Fruit fly (Drosophila melanogaster) whole organism, embryonic: ENCODE measurements around the gene CG13884.
A peak's percentile ranks its signal among the peaks of the same experiment; 100 is the strongest.

ENCODE experiments used
- Abd-B ChIP-seq: fragments of 200-800 bp; sonication (Bioruptor generic); optimal IDR thresholded peaks from 2 replicates; lab custom pipeline; 2018; ENCODE audit warnings: missing biosample characterization, mild to moderate bottlenecking, missing genetic modification characterization, moderate library complexity
- BtbVII ChIP-seq: fragments of 200-800 bp; sonication (Bioruptor generic); optimal IDR thresholded peaks from 3 replicates; lab custom pipeline; 2017; ENCODE audit warnings: missing biosample characterization, mild to moderate bottlenecking, missing genetic modification characterization
- CG10543 ChIP-seq: fragments of 200-800 bp; sonication (Bioruptor generic); optimal IDR thresholded peaks from 3 replicates; lab custom pipeline; 2017; ENCODE audit warnings: missing biosample characterization, mild to moderate bottlenecking, missing genetic modification characterization, moderate library complexity
- CG11085 ChIP-seq: fragments of 200-800 bp; sonication (Bioruptor generic); IDR thresholded peaks from 2 replicates; pipeline ENCODE4 v1.3.6; 2022; ENCODE audit warnings: missing biosample characterization, missing genetic modification characterization
- CG11696 ChIP-seq: fragments of 200-800 bp; sonication (Bioruptor generic); IDR thresholded peaks from 2 replicates; pipeline ENCODE4 v1.3.6; 2022; ENCODE audit warnings: missing biosample characterization, missing genetic modification characterization
- CG11723 ChIP-seq: fragments of 200-800 bp; sonication (Bioruptor generic); optimal IDR thresholded peaks from 2 replicates; lab custom pipeline; 2017; ENCODE audit warnings: missing biosample characterization, mild to moderate bottlenecking, missing genetic modification characterization
- CG13624 ChIP-seq: fragments of 200-800 bp; sonication (Bioruptor generic); optimal IDR thresholded peaks from 2 replicates; lab custom pipeline; 2016; ENCODE audit warnings: missing biosample characterization, missing genetic modification characterization
- CG14710 ChIP-seq: fragments of 200-800 bp; sonication (Bioruptor generic); optimal IDR thresholded peaks from 3 replicates; lab custom pipeline; 2019; ENCODE audit warnings: missing biosample characterization, mild to moderate bottlenecking, missing genetic modification characterization, moderate library complexity
- CG18011 ChIP-seq: fragments of 200-800 bp; sonication (Bioruptor generic); optimal IDR thresholded peaks from 2 replicates; lab custom pipeline; 2017; ENCODE audit warnings: missing biosample characterization, missing genetic modification characterization, mild to moderate bottlenecking, moderate library complexity, missing genotype
- CG18619 ChIP-seq: fragments of 200-800 bp; sonication (Bioruptor generic); optimal IDR thresholded peaks from 3 replicates; lab custom pipeline; 2017; ENCODE audit warnings: missing biosample characterization, mild to moderate bottlenecking, missing genetic modification characterization
- CG2129 ChIP-seq: fragments of 200-800 bp; sonication (Bioruptor generic); IDR thresholded peaks from 2 replicates; pipeline ENCODE4 v1.3.6; 2022; ENCODE audit warnings: missing biosample characterization, missing genetic modification characterization; ENCODE audit not compliant: partially characterized antibody
- CG2875 ChIP-seq: fragments of 200-800 bp; sonication (Bioruptor generic); optimal IDR thresholded peaks from 2 replicates; lab custom pipeline; 2017; ENCODE audit warnings: missing biosample characterization, mild to moderate bottlenecking, missing genetic modification characterization, missing genetic modification reagents
- CG2889 ChIP-seq: fragments of 200-800 bp; sonication (Bioruptor generic); IDR thresholded peaks from 3 replicates; pipeline ENCODE4 v1.3.6; 2022; ENCODE audit warnings: missing biosample characterization, missing genetic modification characterization
- CG34376 ChIP-seq: fragments of 200-800 bp; sonication (Bioruptor generic); optimal IDR thresholded peaks from 2 replicates; lab custom pipeline; 2018; ENCODE audit warnings: missing biosample characterization, mild to moderate bottlenecking, missing genetic modification characterization
- CG34422 ChIP-seq: fragments of 200-800 bp; sonication (Bioruptor generic); IDR thresholded peaks from 3 replicates; pipeline ENCODE4 v1.3.6; 2022; ENCODE audit warnings: missing biosample characterization, missing genetic modification characterization
- CG3847 ChIP-seq: fragments of 200-800 bp; sonication (Bioruptor generic); IDR thresholded peaks from 2 replicates; pipeline ENCODE4 v1.3.6; 2022; ENCODE audit warnings: missing biosample characterization, missing genetic modification characterization
- CG4404 ChIP-seq: fragments of 200-800 bp; sonication (Bioruptor generic); IDR thresholded peaks from 2 replicates; pipeline ENCODE4 v1.3.6; 2022; ENCODE audit warnings: missing biosample characterization, missing genetic modification characterization
- CG5180 ChIP-seq: fragments of 200-800 bp; sonication (Bioruptor generic); optimal IDR thresholded peaks from 3 replicates; lab custom pipeline; 2017; ENCODE audit warnings: missing biosample characterization, missing genetic modification characterization, mild to moderate bottlenecking, moderate library complexity, missing genetic modification reagents
- CG5245 ChIP-seq: fragments of 200-800 bp; sonication (Bioruptor generic); optimal IDR thresholded peaks from 3 replicates; lab custom pipeline; 2016; ENCODE audit warnings: missing biosample characterization, missing genetic modification characterization
- CG6254 ChIP-seq: fragments of 200-800 bp; sonication (Bioruptor generic); optimal IDR thresholded peaks from 3 replicates; lab custom pipeline; 2017; ENCODE audit warnings: mild to moderate bottlenecking, missing biosample characterization, missing genetic modification reagents, missing genetic modification characterization
- CG7745 ChIP-seq: fragments of 200-800 bp; sonication (Bioruptor generic); optimal IDR thresholded peaks from 2 replicates; lab custom pipeline; 2018; ENCODE audit warnings: missing biosample characterization, mild to moderate bottlenecking, missing genetic modification characterization, moderate library complexity
- CG8290 ChIP-seq, 3 experiments: fragments of 200-800 bp; sonication (Bioruptor generic); optimal IDR thresholded peaks; 2 replicates each; lab custom pipeline; 2016 to 2019; ENCODE audit warnings: missing biosample characterization in 3 of 3, missing genetic modification characterization in 3 of 3, mild to moderate bottlenecking in 2 of 3, moderate library complexity in 1 of 3
- D ChIP-seq, 2 experiments: fragments of 200-800 bp in 1 of 2; fragments of >200 bp in 1 of 2; sonication (Bioruptor generic) in 1 of 2; optimal IDR thresholded peaks; 2 replicates in 1 of 2; 3 replicates in 1 of 2; lab custom pipeline; 2017; ENCODE audit warnings: mild to moderate bottlenecking in 1 of 2, missing biosample characterization in 1 of 2, missing genetic modification characterization in 1 of 2, missing genetic modification reagents in 1 of 2
- Drgx ChIP-seq: fragments of 200-800 bp; sonication (Bioruptor generic); IDR thresholded peaks from 2 replicates; pipeline ENCODE4 v1.3.6; 2022; ENCODE audit warnings: missing biosample characterization, missing genetic modification characterization
- Ets97D ChIP-seq: fragments of 200-800 bp; sonication (Bioruptor generic); optimal IDR thresholded peaks from 3 replicates; lab custom pipeline; 2016; ENCODE audit warnings: missing biosample characterization, missing genetic modification characterization
- HLH54F ChIP-seq: fragments of 200-800 bp; sonication (Bioruptor generic); optimal IDR thresholded peaks from 3 replicates; lab custom pipeline; 2016; ENCODE audit warnings: missing biosample characterization, missing genetic modification characterization
- Hmx ChIP-seq: fragments of 200-800 bp; sonication (Bioruptor generic); optimal IDR thresholded peaks from 2 replicates; lab custom pipeline; 2016; ENCODE audit warnings: missing biosample characterization, missing genetic modification characterization
- Mrtf ChIP-seq: fragments of 200-800 bp; sonication (Bioruptor generic); IDR thresholded peaks from 3 replicates; pipeline ENCODE4 v1.3.6; 2022; ENCODE audit warnings: missing biosample characterization, missing genetic modification characterization
- PHDP ChIP-seq: fragments of 200-800 bp; sonication (Bioruptor generic); optimal IDR thresholded peaks from 3 replicates; lab custom pipeline; 2018; ENCODE audit warnings: missing biosample characterization, mild to moderate bottlenecking, missing genetic modification characterization, moderate library complexity
- Sin3A ChIP-seq: fragments of >200 bp; optimal IDR thresholded peaks from 2 replicates; lab custom pipeline; 2018
- Sox100B ChIP-seq: fragments of 200-800 bp; sonication (Bioruptor generic); optimal IDR thresholded peaks from 3 replicates; lab custom pipeline; 2018; ENCODE audit warnings: missing biosample characterization, mild to moderate bottlenecking, missing genetic modification characterization
- Sry-β ChIP-seq: fragments of 200-800 bp; sonication (Bioruptor generic); optimal IDR thresholded peaks from 2 replicates; lab custom pipeline; 2018; ENCODE audit warnings: missing biosample characterization, mild to moderate bottlenecking, missing genetic modification characterization, moderate library complexity
- Usf ChIP-seq: fragments of 200-800 bp; sonication (Bioruptor generic); optimal IDR thresholded peaks from 2 replicates; lab custom pipeline; 2017; ENCODE audit warnings: missing genotype, missing biosample characterization, missing genetic modification characterization
- amos ChIP-seq: fragments of 200-800 bp; sonication (Bioruptor generic); IDR thresholded peaks from 2 replicates; pipeline ENCODE4 v1.3.6; 2022; ENCODE audit warnings: missing biosample characterization, missing genetic modification characterization; ENCODE audit not compliant: partially characterized antibody
- bcd ChIP-seq: fragments of 200-800 bp; sonication (Bioruptor generic); optimal IDR thresholded peaks from 2 replicates; lab custom pipeline; 2017; ENCODE audit warnings: missing biosample characterization, mild to moderate bottlenecking, missing genetic modification characterization
- cato ChIP-seq: fragments of 200-800 bp; sonication (Bioruptor generic); optimal IDR thresholded peaks from 2 replicates; lab custom pipeline; 2016; ENCODE audit warnings: missing biosample characterization, missing genetic modification characterization, borderline replicate concordance
- ftz-f1 ChIP-seq: fragments of 200-800 bp; sonication (Bioruptor generic); optimal IDR thresholded peaks from 2 replicates; lab custom pipeline; 2016; ENCODE audit warnings: missing biosample characterization, missing genetic modification characterization
- hbn ChIP-seq: fragments of 200-800 bp; sonication (Bioruptor generic); IDR thresholded peaks from 2 replicates; pipeline ENCODE4 v1.3.6; 2022; ENCODE audit warnings: missing biosample characterization, missing genetic modification characterization; ENCODE audit not compliant: partially characterized antibody
- jumu ChIP-seq: fragments of 200-800 bp; sonication (Bioruptor generic); optimal IDR thresholded peaks from 3 replicates; lab custom pipeline; 2016; ENCODE audit warnings: missing biosample characterization, missing genetic modification characterization
- kah ChIP-seq: fragments of 200-800 bp; sonication (Bioruptor generic); optimal IDR thresholded peaks from 2 replicates; lab custom pipeline; 2018; ENCODE audit warnings: missing biosample characterization, mild to moderate bottlenecking, missing genetic modification characterization
- lbe ChIP-seq: fragments of 200-800 bp; sonication (Bioruptor generic); optimal IDR thresholded peaks from 2 replicates; lab custom pipeline; 2016; ENCODE audit warnings: missing biosample characterization, mild to moderate bottlenecking, missing genetic modification characterization
- mirr ChIP-seq: fragments of 200-800 bp; sonication (Bioruptor generic); optimal IDR thresholded peaks from 3 replicates; lab custom pipeline; 2018; ENCODE audit warnings: missing biosample characterization, mild to moderate bottlenecking, missing genetic modification characterization
- nom ChIP-seq: fragments of 200-800 bp; sonication (Bioruptor generic); optimal IDR thresholded peaks from 2 replicates; lab custom pipeline; 2017; ENCODE audit warnings: missing biosample characterization, missing genetic modification characterization, mild to moderate bottlenecking, moderate library complexity, missing genetic modification reagents
- ro ChIP-seq: fragments of 200-800 bp; sonication (Bioruptor generic); IDR thresholded peaks from 2 replicates; pipeline ENCODE4 v1.3.6; 2022; ENCODE audit warnings: missing biosample characterization, missing genetic modification characterization
- sc ChIP-seq, 3 experiments: fragments of >200 bp in 2 of 3; fragments of 200-800 bp in 1 of 3; sonication (Bioruptor generic) in 1 of 3; optimal IDR thresholded peaks; 2 replicates in 2 of 3; 3 replicates in 1 of 3; lab custom pipeline; 2017; ENCODE audit warnings: mild to moderate bottlenecking in 1 of 3, missing biosample characterization in 1 of 3, missing genetic modification characterization in 1 of 3, missing genetic modification reagents in 1 of 3
- sens ChIP-seq: fragments of 200-800 bp; sonication (Bioruptor generic); peaks from one replicate; lab custom pipeline; 2016; ENCODE audit warnings: missing biosample characterization, missing genetic modification characterization
- sima ChIP-seq: fragments of 200-800 bp; sonication (Bioruptor generic); optimal IDR thresholded peaks from 2 replicates; lab custom pipeline; 2016; ENCODE audit warnings: missing biosample characterization, missing genetic modification characterization
- sisA ChIP-seq: fragments of 200-800 bp; sonication (Bioruptor generic); IDR thresholded peaks from 2 replicates; pipeline ENCODE4 v1.3.6; 2022; ENCODE audit warnings: missing biosample characterization, missing genetic modification characterization
- ttk ChIP-seq: fragments of 200-800 bp; sonication (Bioruptor generic); IDR thresholded peaks from 2 replicates; pipeline ENCODE4 v2.1.2; 2022; ENCODE audit warnings: missing biosample characterization, missing genetic modification characterization

The CG13884 gene

DNA sequence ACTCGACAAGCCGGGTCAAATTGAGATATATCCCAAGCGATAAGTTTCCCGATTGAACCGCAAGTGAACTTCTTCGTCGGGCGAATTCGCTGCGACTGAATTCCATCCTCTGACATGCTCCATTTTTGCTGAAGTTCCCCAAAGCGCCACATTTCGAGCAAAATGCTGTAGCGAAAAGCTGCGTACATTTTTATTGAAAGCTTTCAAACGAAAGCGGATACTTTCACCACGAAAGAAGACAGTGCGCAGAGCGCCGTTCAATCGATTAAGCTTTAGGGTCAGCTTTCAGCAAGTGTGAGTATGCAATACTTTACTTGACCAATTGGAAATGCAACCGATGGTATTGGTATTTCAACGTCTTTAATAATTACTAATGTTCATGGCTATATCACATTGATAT, 23.4 kb downstream of the CG13884 start, which contains the start of gene mthl10 (continued):
- TF ChIP-seq lbe (GFP tag; lab: Kevin White, UChicago): peak; percentile 33
- no peak for TF ChIP-seq CG2129 (GFP tag; lab: Robert Waterston, UW)
- no peak for TF ChIP-seq CG18011 (GFP tag; lab: Kevin White, UChicago)
- TF ChIP-seq BtbVII: no peak
- no peak for TF ChIP-seq Usf
- peak; percentile 12; the same call in 1 of the 2 replicates for TF ChIP-seq amos (GFP tag; lab: Robert Waterston, UW)
- no peak for TF ChIP-seq HLH54F (GFP tag; lab: Kevin White, UChicago)
- TF ChIP-seq CG34376 (GFP tag; lab: Kevin White, UChicago): no peak
- TF ChIP-seq sc (optimal IDR thresholded peaks at IDR 0.05; lab: Kevin White, UChicago): no peak
- TF ChIP-seq sc (GFP tag; optimal IDR thresholded peaks at IDR 0.05; lab: Kevin White, UChicago): no peak
- TF ChIP-seq ro (GFP tag; lab: Robert Waterston, UW): no peak
- TF ChIP-seq Sin3A (lab: Kevin White, UChicago): no peak
- TF ChIP-seq Abd-B (GFP tag; lab: Kevin White, UChicago): no peak
- no peak for TF ChIP-seq D (optimal IDR thresholded peaks at IDR 0.05; lab: Kevin White, UChicago)
- TF ChIP-seq D (GFP tag; optimal IDR thresholded peaks at IDR 0.05; lab: Kevin White, UChicago): no peak
- no peak for TF ChIP-seq PHDP
- TF ChIP-seq ttk: no peak
- TF ChIP-seq CG3847 (GFP tag; lab: Robert Waterston, UW): no peak
- TF ChIP-seq CG11696 (GFP tag; lab: Robert Waterston, UW): no peak
- TF ChIP-seq CG5180: no peak
- no peak for TF ChIP-seq hbn (GFP tag; lab: Robert Waterston, UW)
- no peak for TF ChIP-seq Sry-β (GFP tag; lab: Kevin White, UChicago)
- TF ChIP-seq bcd (GFP tag; lab: Kevin White, UChicago): no peak
- TF ChIP-seq jumu (GFP tag; lab: Kevin White, UChicago): no peak
- no peak for TF ChIP-seq CG11085 (GFP tag; lab: Robert Waterston, UW)
- TF ChIP-seq CG14710 (tag; lab: Kevin White, UChicago): no peak
- no peak for TF ChIP-seq Sox100B (GFP tag; lab: Kevin White, UChicago)
- TF ChIP-seq Drgx (GFP tag; lab: Robert Waterston, UW): no peak
- no peak for TF ChIP-seq CG2889
- TF ChIP-seq Mrtf: no peak
- no peak for TF ChIP-seq CG5245 (GFP tag; lab: Kevin White, UChicago)

DNA sequence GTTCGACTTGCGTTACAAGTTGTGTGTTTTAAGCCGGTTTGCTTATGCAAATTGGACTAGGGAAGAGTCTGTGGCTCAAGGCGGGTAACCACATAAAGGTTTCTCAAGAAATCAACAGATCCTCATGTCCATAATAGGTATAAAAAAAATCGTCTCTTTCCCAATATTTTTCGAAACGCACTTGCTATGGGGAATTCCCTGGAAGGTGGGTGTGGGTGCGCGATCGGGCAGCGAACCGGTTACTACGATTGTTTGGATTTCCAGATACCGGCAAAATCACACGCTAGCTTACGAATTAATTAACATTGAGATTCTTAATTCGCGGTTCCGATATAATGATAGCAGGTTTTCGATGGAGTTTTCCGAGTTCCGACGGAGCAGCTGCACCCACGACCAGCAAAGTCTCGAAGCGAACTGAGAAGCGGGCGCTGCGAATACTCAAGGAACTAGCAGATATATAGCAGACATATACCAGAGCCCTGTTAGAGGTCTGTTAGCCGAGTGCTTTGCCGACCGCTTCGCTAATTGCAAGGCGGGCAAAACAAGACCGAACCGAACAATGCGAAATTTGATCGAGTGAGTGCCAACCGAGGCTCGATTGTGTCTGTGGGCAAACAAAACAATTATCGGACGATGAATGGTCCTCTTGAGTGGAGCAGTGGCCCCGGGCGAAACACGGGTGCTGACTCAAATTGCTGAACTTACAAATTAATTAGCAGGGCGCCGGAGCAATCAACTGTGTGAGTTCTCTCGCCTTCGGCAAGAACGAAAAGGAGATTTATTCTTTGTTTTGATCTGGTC, 25.0 kb downstream of the CG13884 start:
- TF ChIP-seq sisA (no peak), mirr (GFP tag; lab: Kevin White, UChicago) (peak; percentile 0), CG8290 (GFP tag; optimal IDR thresholded peaks at IDR 0.05; lab: Kevin White, UChicago) (no peak), CG8290 (tag; optimal IDR thresholded peaks at IDR 0.05; lab: Kevin White, UChicago) (peak in 1 of 2 experiments; percentile 30), sima (no peak), CG7745 (tag; lab: Kevin White, UChicago) (no peak), CG10543 (GFP tag; lab: Kevin White, UChicago) (peak; percentile 5), cato (GFP tag; lab: Kevin White, UChicago) (no peak), sens (GFP tag; lab: Kevin White, UChicago) (no peak), CG18619 (no peak), CG13624 (GFP tag; lab: Kevin White, UChicago) (no peak), CG6254 (GFP tag; lab: Kevin White, UChicago) (no peak), CG34422 (GFP tag; lab: Robert Waterston, UW) (no peak), CG2875 (GFP tag; lab: Kevin White, UChicago) (no peak), CG4404 (GFP tag; lab: Robert Waterston, UW) (no peak), nom (GFP tag; lab: Kevin White, UChicago) (peak; percentile 53), CG11723 (GFP tag; lab: Kevin White, UChicago) (no peak), kah (GFP tag; lab: Kevin White, UChicago) (no peak), ftz-f1 (GFP tag; lab: Kevin White, UChicago) (peak; percentile 44), Ets97D (GFP tag; lab: Kevin White, UChicago) (no peak), Hmx (no peak)
